Worm (Caenorhabditis elegans) whole organism, L2 larva: ENCODE data around the gene F44E2.4.

Experiments used
- C34F6.9 ChIP-seq: fragments of 150-350 bp; optimal IDR thresholded peaks from 2 replicates; lab custom pipeline; 2014; ENCODE audit warnings: missing biosample characterization, missing genetic modification characterization
- R02D3.7 ChIP-seq: fragments of 150-350 bp; optimal IDR thresholded peaks from 2 replicates; lab custom pipeline; 2014; ENCODE audit warnings: missing biosample characterization, missing genetic modification characterization
- Y55F3AM.14 ChIP-seq: fragments of 200-800 bp; sonication (Bioruptor generic); optimal IDR thresholded peaks from 2 replicates; lab custom pipeline; 2018; ENCODE audit warnings: mild to moderate bottlenecking, missing genetic modification characterization, missing compliant biosample characterization
- ZK546.5 ChIP-seq: sonication (generic microtip); optimal IDR thresholded peaks from 2 replicates; lab custom pipeline; 2017; ENCODE audit warnings: missing biosample characterization, missing genetic modification characterization
- alr-1 ChIP-seq: fragments of 150-350 bp; optimal IDR thresholded peaks from 2 replicates; lab custom pipeline; 2014; ENCODE audit warnings: missing biosample characterization, missing genetic modification characterization
- aly-2 ChIP-seq: fragments of 150-350 bp; optimal IDR thresholded peaks from 2 replicates; lab custom pipeline; 2014; ENCODE audit warnings: missing biosample characterization, missing genetic modification characterization
- ama-1 ChIP-seq: fragments of 150-350 bp; optimal IDR thresholded peaks from 2 replicates; lab custom pipeline; 2018; ENCODE audit warnings: inconsistent platforms
- blmp-1 ChIP-seq: sonication (generic microtip); optimal IDR thresholded peaks from 2 replicates; lab custom pipeline; 2017; ENCODE audit warnings: missing genetic modification characterization, mild to moderate bottlenecking, missing compliant biosample characterization, antibody characterized with exemption, moderate library complexity; ENCODE audit not compliant: insufficient read depth
- ceh-82 ChIP-seq: fragments of 150-350 bp; optimal IDR thresholded peaks from 2 replicates; lab custom pipeline; 2014; ENCODE audit warnings: missing biosample characterization, missing genetic modification characterization
- crh-2 ChIP-seq: sonication (generic microtip); optimal IDR thresholded peaks from 2 replicates; lab custom pipeline; 2017; ENCODE audit warnings: missing biosample characterization, missing genetic modification characterization
- dmd-4 ChIP-seq: sonication (generic microtip); optimal IDR thresholded peaks from 2 replicates; lab custom pipeline; 2017; ENCODE audit warnings: missing biosample characterization, missing genetic modification characterization
- egl-27 ChIP-seq: sonication (generic microtip); optimal IDR thresholded peaks from 3 replicates; lab custom pipeline; 2017; ENCODE audit warnings: missing biosample characterization, missing genetic modification reagents, missing genetic modification characterization
- elt-3 ChIP-seq: sonication (generic microtip); optimal IDR thresholded peaks from 2 replicates; lab custom pipeline; 2017; ENCODE audit warnings: missing biosample characterization, missing genetic modification characterization
- fos-1 ChIP-seq: fragments of 150-350 bp; optimal IDR thresholded peaks from 2 replicates; lab custom pipeline; 2014; ENCODE audit warnings: missing biosample characterization, missing genetic modification characterization
- lin-11 ChIP-seq: fragments of 150-350 bp; sonication (generic microtip); optimal IDR thresholded peaks from 2 replicates; lab custom pipeline; 2014; ENCODE audit warnings: missing biosample characterization, missing genetic modification characterization, inconsistent platforms, mixed read lengths
- lin-13 ChIP-seq: fragments of 150-350 bp; optimal IDR thresholded peaks from 2 replicates; lab custom pipeline; 2014; ENCODE audit warnings: missing biosample characterization, missing genetic modification reagents, missing genetic modification characterization
- lin-39 ChIP-seq: fragments of 150-350 bp; optimal IDR thresholded peaks from 2 replicates; lab custom pipeline; 2014; ENCODE audit warnings: missing biosample characterization, missing genetic modification reagents, missing genetic modification characterization
- lsy-2 ChIP-seq, 2 experiments: fragments of 150-350 bp in 1 of 2; sonication (generic microtip) in 1 of 2; optimal IDR thresholded peaks; 2 replicates each; lab custom pipeline; 2014 to 2017; ENCODE audit warnings: missing biosample characterization in 2 of 2, missing genetic modification characterization in 2 of 2
- mab-5 ChIP-seq: fragments of 150-350 bp; optimal IDR thresholded peaks from 2 replicates; lab custom pipeline; 2014; ENCODE audit warnings: missing biosample characterization, missing genetic modification characterization
- mbf-1 ChIP-seq: sonication (generic microtip); optimal IDR thresholded peaks from 2 replicates; lab custom pipeline; 2017; ENCODE audit warnings: missing biosample characterization, missing genetic modification characterization
- mdl-1 ChIP-seq, 2 experiments: fragments of 150-350 bp in 1 of 2; sonication (generic microtip) in 1 of 2; optimal IDR thresholded peaks; 2 replicates each; lab custom pipeline; 2017; ENCODE audit warnings: missing biosample characterization in 2 of 2, missing genetic modification characterization in 2 of 2
- nhr-10 ChIP-seq: sonication (generic microtip); optimal IDR thresholded peaks from 2 replicates; lab custom pipeline; 2017; ENCODE audit warnings: missing biosample characterization, missing genetic modification characterization
- nhr-11 ChIP-seq: fragments of 150-350 bp; optimal IDR thresholded peaks from 2 replicates; lab custom pipeline; 2014; ENCODE audit warnings: missing biosample characterization, missing genetic modification characterization
- nhr-12 ChIP-seq: fragments of 150-350 bp; optimal IDR thresholded peaks from 2 replicates; lab custom pipeline; 2014; ENCODE audit warnings: missing biosample characterization, missing genetic modification characterization
- nhr-129 ChIP-seq: fragments of 150-350 bp; optimal IDR thresholded peaks from 2 replicates; lab custom pipeline; 2014; ENCODE audit warnings: missing biosample characterization, missing genetic modification characterization
- nhr-21 ChIP-seq: fragments of 150-350 bp; optimal IDR thresholded peaks from 2 replicates; lab custom pipeline; 2014; ENCODE audit warnings: missing biosample characterization, missing genetic modification characterization
- nhr-23 ChIP-seq: fragments of 150-350 bp; optimal IDR thresholded peaks from 2 replicates; lab custom pipeline; 2014; ENCODE audit warnings: missing biosample characterization, missing genetic modification reagents, missing genetic modification characterization
- nhr-237 ChIP-seq: fragments of 150-350 bp; optimal IDR thresholded peaks from 2 replicates; lab custom pipeline; 2014; ENCODE audit warnings: missing biosample characterization, missing genetic modification characterization
- nhr-25 ChIP-seq: fragments of 150-350 bp; sonication (generic microtip); optimal IDR thresholded peaks from 3 replicates; lab custom pipeline; 2014; ENCODE audit warnings: missing biosample characterization, missing genetic modification characterization
- nhr-6 ChIP-seq: fragments of 150-350 bp; optimal IDR thresholded peaks from 2 replicates; lab custom pipeline; 2014; ENCODE audit warnings: missing biosample characterization, missing genetic modification characterization
- nhr-77 ChIP-seq: fragments of 150-350 bp; optimal IDR thresholded peaks from 2 replicates; lab custom pipeline; 2014; ENCODE audit warnings: missing biosample characterization, missing genetic modification characterization
- peb-1 ChIP-seq: fragments of 150-350 bp; optimal IDR thresholded peaks from 2 replicates; lab custom pipeline; 2014; ENCODE audit warnings: missing biosample characterization, missing genetic modification characterization
- sem-4 ChIP-seq: fragments of 150-350 bp; optimal IDR thresholded peaks from 2 replicates; lab custom pipeline; 2014; ENCODE audit warnings: missing biosample characterization, missing genetic modification reagents, missing genetic modification characterization
- skn-1 ChIP-seq: sonication (generic microtip); optimal IDR thresholded peaks from 2 replicates; lab custom pipeline; 2017; ENCODE audit warnings: missing biosample characterization, missing genetic modification characterization
- sma-3 ChIP-seq: sonication (generic microtip); optimal IDR thresholded peaks from 2 replicates; lab custom pipeline; 2016; ENCODE audit warnings: missing genetic modification reagents, missing genetic modification characterization, missing compliant biosample characterization
- sma-9 ChIP-seq, 2 experiments: fragments of 150-350 bp in 1 of 2; sonication (generic microtip) in 1 of 2; optimal IDR thresholded peaks; 2 replicates each; lab custom pipeline; 2014 to 2016; ENCODE audit warnings: missing genetic modification characterization in 2 of 2, mild to moderate bottlenecking in 1 of 2, missing biosample characterization in 1 of 2, missing compliant biosample characterization in 1 of 2, missing genetic modification reagents in 1 of 2, moderate library complexity in 1 of 2
- snpc-4 ChIP-seq: fragments of 150-350 bp; optimal IDR thresholded peaks from 2 replicates; lab custom pipeline; 2014; ENCODE audit warnings: missing biosample characterization, missing genetic modification characterization
- unc-39 ChIP-seq: fragments of 150-350 bp; optimal IDR thresholded peaks from 2 replicates; lab custom pipeline; 2014; ENCODE audit warnings: missing biosample characterization, missing genetic modification characterization
- unc-55 ChIP-seq: fragments of 150-350 bp; sonication (generic microtip); optimal IDR thresholded peaks from 3 replicates; lab custom pipeline; 2014; ENCODE audit warnings: missing biosample characterization, missing genetic modification reagents, missing genetic modification characterization
- unc-62 ChIP-seq: fragments of 150-350 bp; optimal IDR thresholded peaks from 2 replicates; lab custom pipeline; 2014; ENCODE audit warnings: missing biosample characterization, missing genetic modification reagents, missing genetic modification characterization
- zag-1 ChIP-seq: fragments of 150-350 bp; optimal IDR thresholded peaks from 2 replicates; lab custom pipeline; 2014; ENCODE audit warnings: missing biosample characterization, missing genetic modification characterization
- ztf-1 ChIP-seq: fragments of 200-800 bp; sonication (Bioruptor generic); conservative IDR thresholded peaks from 2 replicates; pipeline ENCODE4 v1.3.6; 2022; ENCODE audit warnings: missing genetic modification characterization, missing compliant biosample characterization
- ztf-11 ChIP-seq: sonication (generic microtip); optimal IDR thresholded peaks from 2 replicates; lab custom pipeline; 2017; ENCODE audit warnings: missing biosample characterization, missing genetic modification characterization
- ztf-4 ChIP-seq: fragments of 150-350 bp; optimal IDR thresholded peaks from 2 replicates; lab custom pipeline; 2014; ENCODE audit warnings: missing biosample characterization, missing genetic modification characterization

F44E2.4 gene

DNA sequence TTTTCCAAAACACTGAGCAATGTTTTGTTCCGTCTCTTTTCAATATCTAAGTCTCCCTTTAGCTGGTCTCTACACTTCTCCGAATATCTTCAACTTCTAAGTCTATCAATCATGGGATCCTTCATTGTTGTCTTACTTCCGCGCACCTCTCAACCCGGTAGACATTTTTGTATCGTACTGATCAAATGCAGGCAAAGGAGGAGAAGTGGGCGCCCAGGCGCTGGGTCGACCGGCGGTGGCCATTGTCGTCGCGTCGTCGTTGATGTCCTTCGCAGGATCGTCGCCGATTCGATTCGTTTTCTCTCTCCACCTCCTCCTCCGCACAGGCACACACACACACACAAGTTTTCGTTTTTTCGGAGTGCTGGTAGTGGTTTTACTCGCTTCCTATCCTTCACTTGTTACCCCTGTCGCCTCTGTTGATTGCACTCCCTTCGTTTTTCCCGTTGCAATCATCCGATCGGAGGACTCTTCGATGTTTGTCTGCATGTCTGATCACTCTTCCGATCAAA is 36.8 kb downstream of the F44E2.4 start:
- no peak for TF ChIP-seq lin-39
- no peak for TF ChIP-seq lin-13
- no peak for TF ChIP-seq nhr-237 (tag; lab: Kevin White, UChicago)
- TF ChIP-seq aly-2, result no peak
- no peak for TF ChIP-seq Y55F3AM.14 (GFP tag; lab: Kevin White, UChicago)
- TF ChIP-seq mdl-1 (tag; optimal IDR thresholded peaks at IDR 0.05; lab: Kevin White, UChicago), result no peak
- no peak for TF ChIP-seq ztf-11 (tag; lab: Kevin White, UChicago)
- TF ChIP-seq nhr-21 (tag; lab: Kevin White, UChicago), result no peak
- no peak for TF ChIP-seq nhr-10 (tag; lab: Kevin White, UChicago)
- TF ChIP-seq snpc-4 (tag; lab: Kevin White, UChicago), result no peak
- no peak for TF ChIP-seq sma-9 (GFP tag; optimal IDR thresholded peaks at IDR 0.05; lab: Kevin White, UChicago)
- no peak for TF ChIP-seq sma-9 (tag; optimal IDR thresholded peaks at IDR 0.05; lab: Kevin White, UChicago)
- TF ChIP-seq R02D3.7 (tag; lab: Kevin White, UChicago), result no peak
- no peak for TF ChIP-seq nhr-129
- TF ChIP-seq blmp-1 (tag; lab: Kevin White, UChicago), result no peak

DNA sequence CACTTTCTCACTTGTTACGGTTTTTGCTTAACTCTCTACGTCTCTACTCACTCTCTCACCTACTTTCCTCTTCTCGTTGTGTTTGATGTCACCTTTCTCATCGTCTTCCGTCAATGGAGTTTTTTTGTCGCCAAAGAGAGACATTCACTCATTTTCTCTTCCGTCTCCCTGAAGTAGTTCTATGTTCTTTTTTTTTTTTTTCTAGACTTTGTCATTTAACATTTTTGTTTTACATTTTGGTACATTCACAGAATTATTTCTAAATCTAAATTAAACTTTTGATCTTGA is 37.5 kb downstream of the F44E2.4 start:
- peak; percentile 10 for TF ChIP-seq sma-3 (GFP tag; lab: Kevin White, UChicago)
- TF ChIP-seq nhr-21 (tag; lab: Kevin White, UChicago), result no peak
- no peak for TF ChIP-seq crh-2
- no peak for TF ChIP-seq blmp-1 (tag; lab: Kevin White, UChicago)
- peak; percentile 29 for TF ChIP-seq nhr-25 (tag; lab: Kevin White, UChicago)
- no peak for TF ChIP-seq mdl-1 (tag; optimal IDR thresholded peaks at IDR 0.05; lab: Kevin White, UChicago)
- TF ChIP-seq, all 48 proteins: peak for 2

DNA sequence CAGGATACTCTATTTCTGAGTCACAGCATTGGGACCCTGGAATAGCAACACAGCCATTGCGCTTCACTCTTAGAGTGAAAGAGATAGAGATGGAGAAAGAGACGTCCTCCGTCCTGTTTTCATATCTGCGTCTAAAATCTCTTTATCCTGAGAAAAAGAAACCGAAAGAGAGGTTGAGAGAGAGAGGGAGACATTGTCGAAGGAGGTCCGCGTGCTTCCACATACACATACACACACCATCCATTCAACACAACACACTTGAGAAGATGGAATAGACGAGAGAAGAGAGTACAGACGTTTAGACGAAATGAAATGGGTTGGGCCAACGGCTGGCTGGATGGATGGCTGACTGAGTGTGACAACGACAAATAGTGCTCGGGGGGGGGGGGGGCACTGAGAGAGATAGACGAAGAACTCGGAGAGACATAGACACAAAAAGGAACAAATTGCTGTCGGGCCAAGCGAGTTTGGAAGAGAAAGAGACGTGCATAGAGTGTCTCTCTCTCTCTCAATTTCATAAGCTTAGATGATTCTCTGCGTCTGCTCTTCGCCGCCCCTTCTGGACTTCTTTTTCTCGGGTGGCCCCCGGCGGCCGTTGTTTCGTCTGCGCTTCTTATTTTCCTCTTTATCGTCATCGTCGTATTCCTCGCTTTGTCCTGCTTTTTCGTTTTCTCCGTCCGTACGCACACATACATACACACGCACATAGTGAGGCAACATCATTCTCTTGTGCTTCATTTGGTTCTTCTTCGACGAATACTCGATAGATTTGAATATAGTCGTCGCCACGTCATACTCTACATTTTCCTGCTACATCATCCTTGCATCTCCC is 38.0 kb downstream of the F44E2.4 start, which contains the start of gene F54F2.6:
F54F2.6 (minus strand) TSS at position 738 of the 832 bp plus-strand sequence.
- TF ChIP-seq mdl-1 (tag; optimal IDR thresholded peaks at IDR 0.05; lab: Kevin White, UChicago), result peak; percentile 85 to 98
- peak; percentile 31 for TF ChIP-seq sma-3 (GFP tag; lab: Kevin White, UChicago)
- peak; percentile 93 for TF ChIP-seq egl-27 (tag; lab: Kevin White, UChicago)
- TF ChIP-seq nhr-23, result no peak
- TF ChIP-seq nhr-12 (tag; lab: Kevin White, UChicago), result no peak
- TF ChIP-seq unc-55 (GFP tag; lab: Kevin White, UChicago), result peak; percentile 85
- peak; percentile 26 for TF ChIP-seq nhr-237 (tag; lab: Kevin White, UChicago)
- no peak for TF ChIP-seq skn-1 (tag; lab: Kevin White, UChicago)
- TF ChIP-seq nhr-11 (tag; lab: Kevin White, UChicago), result no peak
- TF ChIP-seq nhr-77 (tag; lab: Kevin White, UChicago), result no peak
- peak; percentile 87 for TF ChIP-seq crh-2
- peak; percentile 65 for TF ChIP-seq lin-11 (tag; lab: Kevin White, UChicago)
- peak; percentile 54 for TF ChIP-seq ztf-11 (tag; lab: Kevin White, UChicago)
- TF ChIP-seq snpc-4 (tag; lab: Kevin White, UChicago), result peak; percentile 63
- TF ChIP-seq ztf-4 (tag; lab: Kevin White, UChicago), result peak; percentile 89
- peak; percentile 59 to 92 for TF ChIP-seq lsy-2 (tag; optimal IDR thresholded peaks at IDR 0.05; lab: Kevin White, UChicago)
- no peak for TF ChIP-seq ztf-1 (GFP tag; lab: Robert Waterston, UW)
- TF ChIP-seq blmp-1 (tag; lab: Kevin White, UChicago), result peak; percentile 83
- no peak for TF ChIP-seq R02D3.7 (tag; lab: Kevin White, UChicago)
- peak; percentile 96 for TF ChIP-seq C34F6.9 (tag; lab: Kevin White, UChicago)
- peak; percentile 90 for TF ChIP-seq nhr-21 (tag; lab: Kevin White, UChicago)
- peak; percentile 92 for TF ChIP-seq zag-1 (tag; lab: Kevin White, UChicago)
- peak; percentile 94 for TF ChIP-seq mab-5
- TF ChIP-seq fos-1 (tag; lab: Kevin White, UChicago), result peak; percentile 54
- no peak for TF ChIP-seq nhr-10 (tag; lab: Kevin White, UChicago)
- TF ChIP-seq ZK546.5 (tag; lab: Kevin White, UChicago), result peak; percentile 1
- TF ChIP-seq nhr-6 (tag; lab: Kevin White, UChicago), result peak; percentile 96
- no peak for TF ChIP-seq ama-1 (lab: Kevin White, UChicago)
- TF ChIP-seq unc-62 (GFP tag; lab: Kevin White, UChicago), result peak; percentile 85
- TF ChIP-seq nhr-129, result peak; percentile 95
- no peak for TF ChIP-seq unc-39
- peak; percentile 95 for TF ChIP-seq Y55F3AM.14 (GFP tag; lab: Kevin White, UChicago)
- no peak for TF ChIP-seq elt-3 (tag; lab: Kevin White, UChicago)
- TF ChIP-seq alr-1, result peak; percentile 90
- TF ChIP-seq ceh-82, result no peak
- peak; percentile 96 for TF ChIP-seq sma-9 (GFP tag; optimal IDR thresholded peaks at IDR 0.05; lab: Kevin White, UChicago)
- no peak for TF ChIP-seq sma-9 (tag; optimal IDR thresholded peaks at IDR 0.05; lab: Kevin White, UChicago)
- no peak for TF ChIP-seq peb-1 (tag; lab: Kevin White, UChicago)
- no peak for TF ChIP-seq aly-2
- peak; percentile 95 for TF ChIP-seq sem-4 (tag; lab: Kevin White, UChicago)
- peak; percentile 81 for TF ChIP-seq nhr-25 (tag; lab: Kevin White, UChicago)
- peak; percentile 82 for TF ChIP-seq lin-13
- TF ChIP-seq lin-39, result peak; percentile 82
- no peak for TF ChIP-seq dmd-4 (tag; lab: Kevin White, UChicago)
- TF ChIP-seq mbf-1 (tag; lab: Kevin White, UChicago), result no peak
